Fruit fly (Drosophila melanogaster) whole organism, wandering third instar larva: ENCODE results near the gene Gr61a.

ENCODE experiments used
- Hnf4 ChIP-seq: fragments of 200-800 bp; sonication (Bioruptor generic); optimal IDR thresholded peaks from 2 replicates; lab custom pipeline; 2016; ENCODE audit warnings: missing biosample characterization, mild to moderate bottlenecking, missing genetic modification characterization
- Hr83 ChIP-seq: fragments of 200-300 bp; sonication (Bioruptor generic); optimal IDR thresholded peaks from 2 replicates; lab custom pipeline; 2016; ENCODE audit warnings: missing biosample characterization, mild to moderate bottlenecking, missing genetic modification characterization, moderate library complexity; ENCODE audit not compliant: poor library complexity, severe bottlenecking
- Jra ChIP-seq: sonication (Bioruptor generic); optimal IDR thresholded peaks from 2 replicates; lab custom pipeline; 2016; ENCODE audit warnings: missing biosample characterization, missing genetic modification characterization
- foxo ChIP-seq, 2 experiments: fragments of 200-800 bp; sonication (Bioruptor generic); optimal IDR thresholded peaks; 2 replicates in 1 of 2; 3 replicates in 1 of 2; lab custom pipeline; 2016 to 2017; ENCODE audit warnings: missing biosample characterization in 2 of 2, missing genetic modification characterization in 2 of 2
- lola ChIP-seq: fragments of >200 bp; optimal IDR thresholded peaks from 2 replicates; lab custom pipeline; 2017; ENCODE audit warnings: missing biosample characterization, missing genetic modification characterization
- psq ChIP-seq: fragments of 200-800 bp; sonication (Bioruptor generic); optimal IDR thresholded peaks from 3 replicates; lab custom pipeline; 2017; ENCODE audit warnings: missing biosample characterization, mild to moderate bottlenecking, missing genetic modification characterization, moderate library complexity
- sage ChIP-seq: fragments of 200-800 bp; sonication (Bioruptor generic); optimal IDR thresholded peaks from 2 replicates; lab custom pipeline; 2016; ENCODE audit warnings: missing biosample characterization, mild to moderate bottlenecking, missing genetic modification characterization
- usp ChIP-seq: fragments of >200 bp; optimal IDR thresholded peaks from 2 replicates; lab custom pipeline; 2017; ENCODE audit warnings: missing biosample characterization, missing genetic modification characterization

DNA sequence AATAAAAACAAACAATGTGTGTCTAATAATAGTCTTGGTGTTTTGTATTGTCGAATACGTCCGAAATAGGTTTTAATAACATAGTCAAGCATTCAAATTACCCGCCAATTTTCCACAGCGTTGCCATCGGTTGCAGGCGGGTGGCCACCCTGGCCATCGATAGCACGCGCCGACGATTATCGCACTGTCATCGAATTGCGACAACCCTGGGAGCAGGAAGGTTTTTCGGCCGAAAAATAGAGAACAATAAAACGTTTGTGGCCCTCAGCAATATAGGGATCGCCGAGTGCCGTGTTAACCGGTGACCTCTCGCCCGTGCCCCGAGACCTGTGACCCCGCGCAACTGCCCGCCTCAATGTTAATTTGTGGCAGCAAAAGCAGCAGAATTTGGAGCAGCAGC lies 30.5 kb downstream of the Gr61a start, which contains the start of gene Usp10:
- TF ChIP-seq Hnf4 (GFP tag; lab: Kevin White, UChicago) (no peak), Hr83 (GFP tag; lab: Kevin White, UChicago) (no peak), usp (GFP tag; lab: Kevin White, UChicago) (no peak), lola (GFP tag; lab: Kevin White, UChicago) (no peak), foxo (GFP tag; optimal IDR thresholded peaks at IDR 0.05; lab: Kevin White, UChicago) (no peak), psq (GFP tag; lab: Kevin White, UChicago) (no peak), Jra (no peak), sage (no peak)
